Worm (Caenorhabditis elegans) whole organism, L1 larva: ENCODE measurements around the gene nlp-31.

Experiments used
- ama-1 ChIP-seq: fragments of 150-350 bp; optimal IDR thresholded peaks from 2 replicates; lab custom pipeline; 2014
- ceh-63 ChIP-seq: fragments of 200-800 bp; sonication (Bioruptor generic); optimal IDR thresholded peaks from 2 replicates; lab custom pipeline; 2018; ENCODE audit warnings: mild to moderate bottlenecking, missing genetic modification characterization, missing compliant biosample characterization
- ceh-90 ChIP-seq: sonication (generic microtip); optimal IDR thresholded peaks from 2 replicates; lab custom pipeline; 2016; ENCODE audit warnings: missing genetic modification characterization, missing compliant biosample characterization
- egl-27 ChIP-seq, 2 experiments: fragments of 150-350 bp in 1 of 2; sonication (generic microtip); optimal IDR thresholded peaks; 3 replicates each; lab custom pipeline; 2017 to 2018; ENCODE audit warnings: missing biosample characterization in 2 of 2, missing genetic modification characterization in 2 of 2, missing genetic modification reagents in 2 of 2
- fos-1 ChIP-seq: fragments of 150-350 bp; optimal IDR thresholded peaks from 2 replicates; lab custom pipeline; 2014; ENCODE audit warnings: missing biosample characterization, missing genetic modification characterization
- nhr-20 ChIP-seq: sonication (generic microtip); optimal IDR thresholded peaks from 2 replicates; lab custom pipeline; 2016; ENCODE audit warnings: mild to moderate bottlenecking, missing genetic modification characterization, missing compliant biosample characterization
- nhr-76 ChIP-seq: sonication (generic microtip); optimal IDR thresholded peaks from 2 replicates; lab custom pipeline; 2017; ENCODE audit warnings: missing biosample characterization, missing genetic modification characterization
- snpc-4 ChIP-seq: fragments of 150-350 bp; optimal IDR thresholded peaks from 2 replicates; lab custom pipeline; 2014; ENCODE audit warnings: missing biosample characterization, missing genetic modification characterization
- sptf-1 ChIP-seq: fragments of 150-350 bp; optimal IDR thresholded peaks from 2 replicates; lab custom pipeline; 2014; ENCODE audit warnings: missing biosample characterization, missing genetic modification characterization

- no peak for TF ChIP-seq snpc-4 (tag; lab: Kevin White, UChicago)
- TF ChIP-seq ceh-63 (GFP tag; lab: Kevin White, UChicago) = no peak
- TF ChIP-seq nhr-20 = no peak
- TF ChIP-seq fos-1 (tag; lab: Kevin White, UChicago) = no peak
- no peak for TF ChIP-seq ceh-90 (tag; lab: Kevin White, UChicago)
- TF ChIP-seq sptf-1 (tag; lab: Kevin White, UChicago) = no peak
- TF ChIP-seq egl-27 (tag; optimal IDR thresholded peaks at IDR 0.05; lab: Kevin White, UChicago) = no peak
- TF ChIP-seq nhr-76 = no peak
- no peak for TF ChIP-seq ama-1 (lab: Kevin White, UChicago)
Measured at ce11 chrV:3974361-3974760, 5.5 kb upstream of the nlp-31 start, which contains the start of gene str-82.
